Fruit fly (Drosophila melanogaster) whole organism: Measurements from ENCODE around the gene Pfdn5.

Experiments used
- CG8478 ChIP-seq: fragments of >200 bp; optimal IDR thresholded peaks from 2 replicates; lab custom pipeline; 2018; ENCODE audit warnings: inconsistent platforms
- Dll ChIP-seq: fragments of >200 bp; optimal IDR thresholded peaks from 2 replicates; lab custom pipeline; 2017
- EcR ChIP-seq, 2 experiments: fragments of >200 bp; optimal IDR thresholded peaks; 2 replicates each; lab custom pipeline; 2017; ENCODE audit warnings: missing biosample characterization in 2 of 2, missing genetic modification characterization in 2 of 2, missing genetic modification reagents in 2 of 2
- pan ChIP-seq: fragments of >200 bp; optimal IDR thresholded peaks from 2 replicates; lab custom pipeline; 2017
- psq ChIP-seq: fragments of >200 bp; optimal IDR thresholded peaks from 2 replicates; lab custom pipeline; 2017
- usp ChIP-seq: fragments of >200 bp; optimal IDR thresholded peaks from 2 replicates; lab custom pipeline; 2017; ENCODE audit warnings: missing biosample characterization, missing genetic modification characterization, mixed read lengths

The Pfdn5 gene

DNA sequence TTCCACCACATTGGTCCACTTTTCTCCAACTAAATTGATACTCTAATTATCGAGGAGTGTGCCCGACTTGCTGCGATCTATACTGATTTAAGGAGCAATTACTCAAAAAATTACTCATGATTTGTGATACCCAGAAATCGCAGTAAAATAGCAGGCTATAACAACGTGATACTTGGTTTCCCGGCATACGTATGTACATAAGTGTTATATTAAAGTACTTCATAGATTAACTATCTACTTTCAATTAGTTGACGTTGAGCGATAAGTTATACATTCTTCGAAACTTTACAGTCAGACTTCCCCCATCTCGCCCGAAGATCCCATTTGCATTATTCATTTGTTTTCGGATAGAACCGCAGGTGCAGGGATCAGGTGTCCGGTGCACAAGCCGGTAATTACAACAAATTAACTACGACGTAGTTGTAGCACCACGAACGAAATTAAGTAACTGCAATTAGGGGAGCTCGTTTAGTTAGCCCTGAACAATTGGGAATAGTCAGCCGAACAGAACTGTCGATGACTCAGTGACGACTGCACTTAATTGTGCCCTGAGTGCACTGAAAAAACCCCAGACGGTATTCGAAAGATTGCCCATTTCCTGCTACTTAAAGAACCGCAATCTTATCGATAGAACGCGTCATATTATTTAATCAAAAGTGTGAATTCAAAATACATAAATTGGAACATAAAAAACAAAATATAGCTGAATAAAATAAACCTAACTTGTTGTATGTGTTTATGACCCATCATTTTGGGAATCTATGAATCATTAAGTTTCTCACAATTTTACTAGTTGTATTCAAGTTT, 38.9 kb downstream of the Pfdn5 start:
- TF ChIP-seq EcR (GFP tag; optimal IDR thresholded peaks at IDR 0.05; lab: Kevin White, UChicago) (no peak), pan (lab: Kevin White, UChicago) (no peak), usp (no peak), Dll (no peak), CG8478 (no peak), psq (lab: Kevin White, UChicago) (no peak)

DNA sequence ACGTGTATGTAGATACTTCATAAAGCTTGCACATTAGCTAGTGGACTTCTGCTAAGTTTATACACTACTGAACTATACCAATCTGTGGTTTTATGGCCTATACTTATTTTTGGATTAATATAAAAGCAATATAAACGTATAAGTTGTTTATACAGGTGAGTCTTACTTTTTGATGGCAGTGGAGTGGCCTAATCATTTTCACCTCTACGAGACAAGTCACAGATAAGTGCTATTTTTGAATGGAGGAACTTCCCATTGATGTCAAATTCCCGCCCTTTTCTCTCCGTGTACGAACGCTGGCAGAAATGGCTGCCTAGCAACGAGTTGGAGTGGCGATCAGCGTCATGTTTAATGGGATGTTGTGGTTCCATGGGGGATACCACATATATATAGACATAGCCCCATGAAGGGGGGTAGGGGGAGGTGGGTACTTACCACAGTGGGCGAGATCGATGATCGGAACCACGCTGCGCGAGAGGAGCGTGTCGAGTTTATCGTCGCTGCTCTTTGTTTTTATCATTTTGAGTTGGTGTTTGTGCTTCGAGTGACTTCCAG, 39.6 kb downstream of the Pfdn5 start:
- TF ChIP-seq CG8478, result no peak
- TF ChIP-seq psq (lab: Kevin White, UChicago), result no peak
- no peak for TF ChIP-seq pan (lab: Kevin White, UChicago)
- TF ChIP-seq EcR (GFP tag; optimal IDR thresholded peaks at IDR 0.05; lab: Kevin White, UChicago), result peak in 1 of 2 experiments; percentile 73
- TF ChIP-seq Dll, result no peak

DNA sequence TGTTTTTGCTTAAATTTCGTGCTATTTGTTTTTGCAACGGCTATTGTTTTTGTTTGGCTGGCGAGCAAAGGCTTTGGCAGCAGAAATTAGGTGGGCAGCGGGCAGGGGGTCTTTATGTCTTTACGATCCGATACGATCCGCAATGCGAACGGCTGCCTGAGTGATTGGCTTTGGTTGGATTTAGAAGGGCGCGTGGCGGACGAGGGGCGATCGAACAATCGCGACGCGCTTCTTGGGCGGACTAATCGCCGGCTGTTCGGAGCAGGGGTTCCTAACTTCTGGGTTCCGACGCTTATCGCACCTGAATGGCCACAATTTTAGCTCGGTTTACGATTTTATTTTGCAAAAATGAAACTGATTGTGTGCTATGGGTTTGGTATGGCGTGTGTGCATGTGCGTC, 40.4 kb downstream of the Pfdn5 start:
- TF ChIP-seq Dll (no peak), usp (no peak), EcR (GFP tag; optimal IDR thresholded peaks at IDR 0.05; lab: Kevin White, UChicago) (no peak), psq (lab: Kevin White, UChicago) (no peak), CG8478 (no peak), pan (lab: Kevin White, UChicago) (no peak)

DNA sequence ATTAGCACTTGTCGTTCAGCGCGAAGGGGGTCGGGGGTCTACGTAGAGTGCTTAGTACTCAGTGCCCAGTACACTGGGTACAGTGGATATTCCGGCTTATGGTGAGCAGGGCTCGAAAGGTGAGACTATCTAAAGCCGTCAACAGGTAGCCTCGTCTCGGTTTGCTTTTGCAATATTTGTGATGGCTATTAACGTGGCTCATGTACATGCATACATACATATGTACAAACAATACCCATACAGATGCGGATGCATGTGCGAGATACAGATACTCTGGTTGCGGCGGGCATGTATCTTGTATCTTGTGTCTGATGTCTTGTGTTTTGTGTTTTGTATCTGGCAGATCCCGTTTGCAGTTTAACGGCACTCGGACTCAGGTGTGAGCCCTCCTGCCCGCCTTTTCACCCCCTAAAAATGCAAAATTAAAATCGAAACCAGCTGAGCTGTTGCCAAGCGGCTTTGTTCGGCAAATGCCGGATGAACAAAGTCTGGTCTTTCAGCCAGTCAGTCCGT, 40.9 kb downstream of the Pfdn5 start:
- TF ChIP-seq pan (lab: Kevin White, UChicago), result no peak
- no peak for TF ChIP-seq EcR (GFP tag; optimal IDR thresholded peaks at IDR 0.05; lab: Kevin White, UChicago)
- no peak for TF ChIP-seq CG8478
- no peak for TF ChIP-seq psq (lab: Kevin White, UChicago)
- TF ChIP-seq Dll, result no peak
- no peak for TF ChIP-seq usp

DNA sequence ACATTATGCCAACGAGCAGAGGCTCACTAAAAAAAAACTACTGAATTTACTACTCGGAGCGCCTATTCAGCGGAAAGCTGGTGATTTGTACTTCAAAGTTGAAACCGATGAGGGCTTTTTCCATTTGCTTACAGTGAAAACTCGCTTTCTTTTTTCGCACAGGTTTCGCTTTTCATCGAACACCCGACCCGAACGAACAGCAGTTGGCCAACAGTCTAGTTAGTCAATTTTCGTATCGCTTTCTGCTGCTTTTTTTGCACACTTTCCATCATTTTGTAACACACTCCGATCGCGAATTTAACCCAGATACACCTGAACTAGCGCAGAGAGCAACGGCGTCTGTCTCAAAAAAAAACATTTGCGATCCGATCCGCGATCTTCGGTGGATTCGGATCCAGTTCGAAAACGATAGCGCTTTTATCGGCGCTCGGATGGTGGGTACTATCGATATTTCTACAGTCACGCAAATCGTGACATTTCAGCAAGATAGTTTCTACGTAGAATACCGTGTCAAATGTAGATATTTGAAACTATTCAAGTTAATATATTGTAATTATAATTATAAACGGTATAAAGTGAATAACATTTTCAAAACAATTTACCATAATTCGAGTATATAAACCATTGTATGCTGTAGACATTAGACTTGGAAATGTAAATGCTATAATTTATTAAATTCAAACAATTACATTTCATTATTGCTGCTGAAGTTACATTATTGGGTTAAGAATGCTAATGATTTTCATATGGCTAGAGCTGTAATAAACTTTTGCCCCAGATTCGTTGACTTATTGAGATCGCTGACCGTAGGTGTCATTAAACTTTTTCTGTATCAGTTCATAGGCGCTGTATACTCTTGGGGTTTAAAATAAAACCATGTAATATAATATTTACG, 41.7 kb downstream of the Pfdn5 start, which contains the start of gene CG5346:
TSS of gene CG5346 (minus strand) at position 400 of the 895 bp plus-strand sequence.
- no peak for TF ChIP-seq pan (lab: Kevin White, UChicago)

DNA sequence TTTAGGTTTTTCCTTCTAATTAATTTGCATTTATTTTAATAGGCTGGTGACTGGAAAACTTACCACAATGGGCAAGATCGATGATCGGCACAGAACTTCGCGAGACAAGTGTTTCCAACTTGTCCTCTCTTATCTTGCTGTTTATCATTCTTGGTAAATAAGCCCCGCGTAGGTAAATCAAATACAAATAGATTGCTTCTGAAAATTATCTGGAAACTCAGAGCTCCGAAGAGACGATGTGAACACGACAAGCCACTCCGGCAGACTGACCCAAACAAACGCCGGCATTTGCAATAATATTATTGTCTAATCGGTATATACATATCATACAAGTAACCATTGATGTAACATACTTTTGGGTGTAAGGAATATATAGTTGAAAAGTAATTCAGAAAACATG, 43.5 kb downstream of the Pfdn5 start, which contains the start of gene CG33099:
TSS of gene CG33099 (minus strand) at position 268 of the 400 bp plus-strand sequence.
- TF ChIP-seq CG8478, result no peak
- no peak for TF ChIP-seq Dll
- no peak for TF ChIP-seq EcR (GFP tag; optimal IDR thresholded peaks at IDR 0.05; lab: Kevin White, UChicago)
- no peak for TF ChIP-seq psq (lab: Kevin White, UChicago)
- no peak for TF ChIP-seq pan (lab: Kevin White, UChicago)
- TF ChIP-seq usp, result no peak

DNA sequence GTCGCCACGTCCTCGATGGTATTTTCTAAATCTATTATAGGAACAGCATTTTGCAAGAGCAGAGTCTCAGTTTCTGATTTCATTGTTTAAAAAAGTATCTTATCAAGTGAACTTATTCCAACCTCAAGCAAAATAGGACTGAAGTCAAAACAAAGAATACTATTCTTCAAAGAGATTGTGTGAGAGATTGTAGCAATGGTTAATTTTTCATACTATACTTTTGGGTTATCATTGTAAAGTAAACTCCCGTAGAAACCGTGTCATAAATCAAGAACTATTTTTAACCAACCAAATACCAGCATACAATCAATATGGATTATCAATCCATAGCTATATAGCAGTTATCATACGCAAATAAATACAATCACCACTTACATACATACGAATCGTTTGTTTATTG, 45.0 kb downstream of the Pfdn5 start, which contains the start of gene CG33093:
TSS of gene CG33093 (minus strand) at position 122 of the 400 bp plus-strand sequence.
- TF ChIP-seq EcR (GFP tag; optimal IDR thresholded peaks at IDR 0.05; lab: Kevin White, UChicago) (no peak), pan (lab: Kevin White, UChicago) (no peak), usp (no peak), CG8478 (no peak), psq (lab: Kevin White, UChicago) (no peak), Dll (no peak)

DNA sequence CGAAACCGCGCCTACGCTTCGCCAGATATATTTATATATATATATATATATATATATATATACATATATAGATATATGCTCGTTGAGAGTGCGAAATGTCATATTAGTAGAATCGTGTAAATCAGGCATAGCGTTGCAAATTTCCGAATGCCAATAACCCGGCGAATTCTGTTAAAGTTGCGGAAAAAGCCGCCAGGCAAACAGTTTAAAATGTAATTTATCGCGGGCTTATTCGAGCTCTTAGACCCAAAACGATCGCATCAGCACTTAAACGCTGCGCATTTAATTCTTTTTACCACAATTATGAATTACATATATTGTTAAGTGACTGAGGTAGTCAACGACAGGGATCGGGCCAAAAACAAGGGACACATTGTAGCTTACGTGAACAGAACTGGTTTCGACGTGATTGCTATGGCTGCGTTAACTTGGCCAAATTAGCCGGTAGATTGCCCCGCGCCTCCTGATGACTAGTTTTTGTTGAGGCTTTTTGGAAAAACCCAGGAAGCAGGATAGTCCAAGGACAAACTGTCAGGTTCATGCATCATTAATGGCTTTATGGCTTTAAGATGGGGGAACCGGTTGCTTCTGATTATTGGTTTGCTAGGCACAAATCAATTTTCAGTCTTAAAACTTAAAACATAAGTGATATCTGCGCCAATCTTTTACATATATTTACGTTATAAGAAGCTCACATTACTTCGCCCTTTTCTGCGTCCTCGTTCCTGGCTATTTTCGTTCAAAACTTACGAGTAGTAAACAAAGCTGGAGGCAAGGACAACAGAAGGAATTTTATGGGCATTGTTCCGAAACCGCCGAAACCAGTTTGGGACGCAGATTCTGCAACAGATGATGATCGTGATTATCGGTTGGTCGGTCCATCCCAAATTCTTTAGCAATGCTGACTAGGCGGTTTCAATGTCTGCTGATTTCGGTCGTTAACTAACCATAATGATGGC, 47.4 kb downstream of the Pfdn5 start:
- TF ChIP-seq Dll (no peak), pan (lab: Kevin White, UChicago) (no peak), psq (lab: Kevin White, UChicago) (no peak), CG8478 (no peak), usp (no peak), EcR (GFP tag; optimal IDR thresholded peaks at IDR 0.05; lab: Kevin White, UChicago) (no peak)

DNA sequence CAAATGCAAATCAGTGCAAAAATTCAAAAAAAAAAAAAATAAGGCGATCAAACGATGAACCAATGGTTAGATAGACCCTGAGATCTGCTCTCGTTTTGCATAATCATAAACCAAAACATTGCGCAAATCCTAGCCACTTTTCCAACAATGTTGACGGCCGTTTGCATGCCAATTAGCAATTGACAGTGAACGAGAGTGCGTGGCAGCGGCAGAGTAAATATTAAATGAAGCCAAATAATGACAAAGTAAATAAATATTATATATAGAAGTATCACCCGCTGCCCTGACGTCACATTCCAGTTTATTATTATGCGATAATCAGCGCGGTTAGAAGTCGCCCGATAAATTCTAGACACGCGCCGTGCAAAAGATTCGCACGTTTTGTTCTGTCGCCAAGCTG, 49.1 kb downstream of the Pfdn5 start:
- TF ChIP-seq pan (lab: Kevin White, UChicago), result no peak
- TF ChIP-seq CG8478, result no peak
- TF ChIP-seq Dll, result no peak
- TF ChIP-seq usp, result no peak
- TF ChIP-seq EcR (GFP tag; optimal IDR thresholded peaks at IDR 0.05; lab: Kevin White, UChicago), result no peak
- no peak for TF ChIP-seq psq (lab: Kevin White, UChicago)

DNA sequence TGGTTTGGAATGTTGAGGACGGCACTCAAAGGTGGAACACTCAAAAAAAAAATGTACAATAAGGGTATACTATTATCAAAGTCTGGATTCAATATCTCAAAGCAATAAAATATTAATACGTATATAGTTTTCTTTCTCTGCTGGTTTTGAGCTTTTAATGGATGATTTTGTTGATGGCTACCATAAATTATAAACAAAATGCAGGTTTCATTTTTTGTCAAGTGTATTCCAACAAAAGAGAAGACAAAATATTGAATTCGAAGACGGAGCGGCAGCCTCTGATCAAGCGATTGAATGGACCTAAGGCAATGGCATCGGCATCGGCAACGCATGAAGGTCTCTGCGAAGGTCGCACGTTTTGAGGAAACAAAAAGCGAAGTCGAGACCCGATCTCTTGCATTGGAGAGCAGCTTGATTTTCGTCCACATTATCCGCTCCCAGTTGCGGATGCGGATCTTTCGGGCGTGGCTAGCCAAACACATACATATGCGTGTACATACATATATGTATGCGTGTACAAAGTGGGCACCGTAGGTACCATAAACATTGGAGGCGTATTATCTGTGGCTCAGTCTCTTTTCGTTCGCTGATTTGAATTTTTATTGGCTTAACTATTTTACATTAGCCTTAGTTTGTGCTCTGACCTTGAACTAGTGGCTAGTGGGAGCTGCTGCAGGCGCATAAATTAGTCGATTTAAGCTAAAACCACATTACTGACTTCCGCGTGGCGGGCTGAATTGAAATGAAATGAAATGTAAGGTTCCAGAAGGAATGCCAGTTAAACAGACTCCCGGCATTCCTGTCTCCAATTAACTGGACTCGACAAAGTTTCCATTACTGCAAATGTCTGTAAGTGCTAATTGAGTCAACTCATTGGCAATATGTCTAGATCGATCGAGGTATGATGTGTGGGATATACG, 49.9 kb downstream of the Pfdn5 start:
- TF ChIP-seq psq (lab: Kevin White, UChicago), result no peak
- no peak for TF ChIP-seq Dll
- TF ChIP-seq usp, result no peak
- no peak for TF ChIP-seq pan (lab: Kevin White, UChicago)
- no peak for TF ChIP-seq EcR (GFP tag; optimal IDR thresholded peaks at IDR 0.05; lab: Kevin White, UChicago)
- TF ChIP-seq CG8478, result no peak
